Worm (Caenorhabditis elegans): ENCODE data around the gene inx-11.
A peak's percentile ranks its signal among the peaks of the same experiment; 100 is the strongest.

Gene inx-11

ce11 chrV:12488002-12488401, 968 bp downstream of the inx-11 start:
- peak; percentile 43 for TF ChIP-seq pha-4 (tag; optimal IDR thresholded peaks at IDR 0.05)
- TF ChIP-seq egl-5 (tag; optimal IDR thresholded peaks at IDR 0.05), result peak; percentile 79
- no peak for TF ChIP-seq zag-1 (tag; optimal IDR thresholded peaks at IDR 0.05)
- TF ChIP-seq snpc-4 (tag; optimal IDR thresholded peaks at IDR 0.05), result peak; percentile 48
- TF ChIP-seq mml-1 (tag; optimal IDR thresholded peaks at IDR 0.05), result no peak

- TF ChIP-seq elt-1 (tag; optimal IDR thresholded peaks at IDR 0.05), result no peak
- peak; percentile 57 for TF ChIP-seq R02D3.7 (tag; optimal IDR thresholded peaks at IDR 0.05)
- no peak for TF ChIP-seq fkh-10 (GFP tag; optimal IDR thresholded peaks at IDR 0.05)
- TF ChIP-seq egl-27 (tag; optimal IDR thresholded peaks at IDR 0.05), result peak; percentile 0
- peak; percentile 50 for TF ChIP-seq unc-62 (GFP tag; optimal IDR thresholded peaks at IDR 0.05)
- TF ChIP-seq nhr-25 (tag; optimal IDR thresholded peaks at IDR 0.05), result peak; percentile 64
- TF ChIP-seq hmg-11 (tag; optimal IDR thresholded peaks at IDR 0.05), result peak; percentile 68
- TF ChIP-seq ceh-9 (tag; optimal IDR thresholded peaks at IDR 0.05), result no peak
- TF ChIP-seq skn-1 (tag; optimal IDR thresholded peaks at IDR 0.05), result peak; percentile 25
- no peak for TF ChIP-seq nhr-237 (tag; optimal IDR thresholded peaks at IDR 0.05)
- TF ChIP-seq mml-1 (tag; optimal IDR thresholded peaks at IDR 0.05), result no peak
- TF ChIP-seq aly-2 (tag; optimal IDR thresholded peaks at IDR 0.05), result no peak
- no peak for TF ChIP-seq ceh-82 (tag; optimal IDR thresholded peaks at IDR 0.05)
- peak; percentile 61 for TF ChIP-seq lsy-12 (tag; optimal IDR thresholded peaks at IDR 0.05)
- peak; percentile 99 for TF ChIP-seq snpc-4 (tag; optimal IDR thresholded peaks at IDR 0.05)
- TF ChIP-seq ceh-28 (tag; optimal IDR thresholded peaks at IDR 0.05), result peak; percentile 57
- TF ChIP-seq pqm-1 (tag; optimal IDR thresholded peaks at IDR 0.05), result peak; percentile 54
- peak; percentile 32 for TF ChIP-seq pha-4 (tag; optimal IDR thresholded peaks at IDR 0.05)
- peak; percentile 39 for TF ChIP-seq fos-1 (tag; optimal IDR thresholded peaks at IDR 0.05)
- peak; percentile 58 for TF ChIP-seq elt-2 (tag; optimal IDR thresholded peaks at IDR 0.05)
- peak; percentile 81 for TF ChIP-seq nhr-43 (tag; optimal IDR thresholded peaks at IDR 0.05; ENCODE audit: poor library complexity, severe bottlenecking)
- no peak for TF ChIP-seq ceh-16 (tag; optimal IDR thresholded peaks at IDR 0.05)
- TF ChIP-seq nhr-23 (tag; optimal IDR thresholded peaks at IDR 0.05), result peak; percentile 75
- no peak for TF ChIP-seq daf-12 (tag; optimal IDR thresholded peaks at IDR 0.05)
- no peak for TF ChIP-seq egl-5 (tag; optimal IDR thresholded peaks at IDR 0.05)
- no peak for TF ChIP-seq ztf-4 (tag; optimal IDR thresholded peaks at IDR 0.05)
- peak; percentile 70 for TF ChIP-seq lin-39 (tag; optimal IDR thresholded peaks at IDR 0.05)
- TF ChIP-seq nhr-76 (tag; optimal IDR thresholded peaks at IDR 0.05), result no peak
- TF ChIP-seq sea-2 (GFP tag; optimal IDR thresholded peaks at IDR 0.05), result no peak
- peak; percentile 10 for TF ChIP-seq nhr-77 (tag; optimal IDR thresholded peaks at IDR 0.05)
- no peak for TF ChIP-seq fkh-2 (tag; optimal IDR thresholded peaks at IDR 0.05)
- TF ChIP-seq ztf-11 (tag; optimal IDR thresholded peaks at IDR 0.05), result no peak
- TF ChIP-seq elt-3 (tag; optimal IDR thresholded peaks at IDR 0.05), result no peak
- TF ChIP-seq mdl-1 (tag; optimal IDR thresholded peaks at IDR 0.05), result no peak
- no peak for TF ChIP-seq nhr-12 (tag; optimal IDR thresholded peaks at IDR 0.05)
- no peak for TF ChIP-seq nhr-11 (tag; optimal IDR thresholded peaks at IDR 0.05)
- TF ChIP-seq jun-1 (tag; optimal IDR thresholded peaks at IDR 0.05), result peak; percentile 29
- TF ChIP-seq eor-1 (tag; optimal IDR thresholded peaks at IDR 0.05), result no peak
- no peak for TF ChIP-seq nhr-67 (tag; optimal IDR thresholded peaks at IDR 0.05)
- TF ChIP-seq nhr-28 (tag; optimal IDR thresholded peaks at IDR 0.05), result no peak
- peak; percentile 74 for TF ChIP-seq nfya-1 (tag; optimal IDR thresholded peaks at IDR 0.05; ENCODE audit: insufficient read depth)
- peak; percentile 51 for TF ChIP-seq tbx-2 (tag; optimal IDR thresholded peaks at IDR 0.05)
- peak; percentile 41 for TF ChIP-seq lin-15B (tag; optimal IDR thresholded peaks at IDR 0.05)
- TF ChIP-seq unc-39 (tag; optimal IDR thresholded peaks at IDR 0.05), result no peak
- no peak for TF ChIP-seq ZK546.5 (tag; optimal IDR thresholded peaks at IDR 0.05)
- TF ChIP-seq ama-1 (optimal IDR thresholded peaks at IDR 0.05), result peak; percentile 78
- no peak for TF ChIP-seq zag-1 (tag; optimal IDR thresholded peaks at IDR 0.05)
Measured at ce11 chrV:12491070-12491643, 4.1 kb downstream of the inx-11 start.
